Fruit fly (Drosophila melanogaster): ENCODE measurements around the gene mbt.

The mbt gene

DNA sequence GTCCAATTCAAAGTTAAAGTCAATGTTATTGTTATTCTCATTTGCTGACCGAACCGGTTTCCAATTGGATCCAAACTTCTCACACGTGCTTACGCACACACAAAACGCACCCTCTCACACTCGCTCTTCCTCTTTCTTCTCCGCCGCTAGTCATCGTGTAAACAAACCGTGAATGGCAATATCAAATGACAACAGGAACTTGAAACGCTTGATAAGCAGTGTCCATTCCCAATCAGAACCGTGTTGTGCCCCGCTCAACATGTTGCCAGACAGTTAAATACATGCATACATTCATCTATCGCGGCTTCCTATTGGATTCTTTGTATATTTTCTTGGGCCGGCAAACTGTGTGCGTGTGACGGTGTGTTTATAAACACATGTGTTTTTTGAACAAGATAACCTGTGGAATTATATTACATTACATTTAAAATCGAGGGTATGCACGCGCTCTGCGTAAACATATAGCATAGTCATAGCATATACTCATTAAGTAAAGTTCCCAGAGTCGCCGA lies 45.3 kb downstream of the mbt start:
- no peak for TF ChIP-seq CG17801 (GFP tag; optimal IDR thresholded peaks at IDR 0.05; ENCODE audit: partially characterized antibody)

DNA sequence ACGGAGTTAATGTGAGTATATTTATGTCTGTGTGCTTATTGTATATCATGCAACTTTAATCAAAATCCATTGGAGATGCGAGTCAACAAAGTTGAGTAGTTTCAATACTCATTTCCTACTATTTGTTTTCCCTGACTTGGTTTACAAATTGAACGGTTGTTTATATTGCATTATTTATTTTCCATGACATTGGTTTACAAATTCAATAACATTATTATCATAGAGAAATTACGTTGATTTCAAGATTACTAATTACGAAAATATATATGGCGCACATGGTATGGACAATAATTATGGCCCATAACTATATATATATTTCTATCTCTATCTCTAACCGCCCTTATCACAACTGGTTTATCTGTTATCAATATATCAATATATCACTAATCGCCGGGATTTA lies 50.1 kb downstream of the mbt start:
- no peak for TF ChIP-seq CG17801 (GFP tag; optimal IDR thresholded peaks at IDR 0.05; ENCODE audit: partially characterized antibody)

All from ovary, adult (tissue).